Worm (Caenorhabditis elegans) whole organism, L2 larva: ENCODE data around the gene F35H12.6.

Source experiments
- C34F6.9 ChIP-seq: fragments of 150-350 bp; optimal IDR thresholded peaks from 2 replicates; lab custom pipeline; 2014; ENCODE audit warnings: missing biosample characterization, missing genetic modification characterization
- F13H6.1 ChIP-seq: sonication (generic microtip); optimal IDR thresholded peaks from 2 replicates; lab custom pipeline; 2016; ENCODE audit warnings: missing genetic modification characterization, missing compliant biosample characterization
- Y55F3AM.14 ChIP-seq: fragments of 200-800 bp; sonication (Bioruptor generic); optimal IDR thresholded peaks from 2 replicates; lab custom pipeline; 2018; ENCODE audit warnings: mild to moderate bottlenecking, missing genetic modification characterization, missing compliant biosample characterization
- ZK546.5 ChIP-seq: sonication (generic microtip); optimal IDR thresholded peaks from 2 replicates; lab custom pipeline; 2017; ENCODE audit warnings: missing biosample characterization, missing genetic modification characterization
- alr-1 ChIP-seq: fragments of 150-350 bp; optimal IDR thresholded peaks from 2 replicates; lab custom pipeline; 2014; ENCODE audit warnings: missing biosample characterization, missing genetic modification characterization
- ama-1 ChIP-seq: fragments of 150-350 bp; optimal IDR thresholded peaks from 2 replicates; lab custom pipeline; 2018; ENCODE audit warnings: inconsistent platforms
- ceh-16 ChIP-seq: fragments of 150-350 bp; optimal IDR thresholded peaks from 2 replicates; lab custom pipeline; 2014; ENCODE audit warnings: missing biosample characterization, missing genetic modification characterization
- ceh-82 ChIP-seq: fragments of 150-350 bp; optimal IDR thresholded peaks from 2 replicates; lab custom pipeline; 2014; ENCODE audit warnings: missing biosample characterization, missing genetic modification characterization
- crh-2 ChIP-seq: sonication (generic microtip); optimal IDR thresholded peaks from 2 replicates; lab custom pipeline; 2017; ENCODE audit warnings: missing biosample characterization, missing genetic modification characterization
- dmd-4 ChIP-seq: sonication (generic microtip); optimal IDR thresholded peaks from 2 replicates; lab custom pipeline; 2017; ENCODE audit warnings: missing biosample characterization, missing genetic modification characterization
- fos-1 ChIP-seq: fragments of 150-350 bp; optimal IDR thresholded peaks from 2 replicates; lab custom pipeline; 2014; ENCODE audit warnings: missing biosample characterization, missing genetic modification characterization
- lin-11 ChIP-seq: fragments of 150-350 bp; sonication (generic microtip); optimal IDR thresholded peaks from 2 replicates; lab custom pipeline; 2014; ENCODE audit warnings: missing biosample characterization, missing genetic modification characterization, inconsistent platforms, mixed read lengths
- lin-13 ChIP-seq: fragments of 150-350 bp; optimal IDR thresholded peaks from 2 replicates; lab custom pipeline; 2014; ENCODE audit warnings: missing biosample characterization, missing genetic modification reagents, missing genetic modification characterization
- lin-39 ChIP-seq: fragments of 150-350 bp; optimal IDR thresholded peaks from 2 replicates; lab custom pipeline; 2014; ENCODE audit warnings: missing biosample characterization, missing genetic modification reagents, missing genetic modification characterization
- lsy-2 ChIP-seq, 2 experiments: fragments of 150-350 bp in 1 of 2; sonication (generic microtip) in 1 of 2; optimal IDR thresholded peaks; 2 replicates each; lab custom pipeline; 2014 to 2017; ENCODE audit warnings: missing biosample characterization in 2 of 2, missing genetic modification characterization in 2 of 2
- mab-5 ChIP-seq: fragments of 150-350 bp; optimal IDR thresholded peaks from 2 replicates; lab custom pipeline; 2014; ENCODE audit warnings: missing biosample characterization, missing genetic modification characterization
- mdl-1 ChIP-seq, 2 experiments: fragments of 150-350 bp in 1 of 2; sonication (generic microtip) in 1 of 2; optimal IDR thresholded peaks; 2 replicates each; lab custom pipeline; 2017; ENCODE audit warnings: missing biosample characterization in 2 of 2, missing genetic modification characterization in 2 of 2
- nhr-10 ChIP-seq: sonication (generic microtip); optimal IDR thresholded peaks from 2 replicates; lab custom pipeline; 2017; ENCODE audit warnings: missing biosample characterization, missing genetic modification characterization
- nhr-11 ChIP-seq: fragments of 150-350 bp; optimal IDR thresholded peaks from 2 replicates; lab custom pipeline; 2014; ENCODE audit warnings: missing biosample characterization, missing genetic modification characterization
- nhr-129 ChIP-seq: fragments of 150-350 bp; optimal IDR thresholded peaks from 2 replicates; lab custom pipeline; 2014; ENCODE audit warnings: missing biosample characterization, missing genetic modification characterization
- nhr-23 ChIP-seq: fragments of 150-350 bp; optimal IDR thresholded peaks from 2 replicates; lab custom pipeline; 2014; ENCODE audit warnings: missing biosample characterization, missing genetic modification reagents, missing genetic modification characterization
- nhr-237 ChIP-seq: fragments of 150-350 bp; optimal IDR thresholded peaks from 2 replicates; lab custom pipeline; 2014; ENCODE audit warnings: missing biosample characterization, missing genetic modification characterization
- nhr-25 ChIP-seq: fragments of 150-350 bp; sonication (generic microtip); optimal IDR thresholded peaks from 3 replicates; lab custom pipeline; 2014; ENCODE audit warnings: missing biosample characterization, missing genetic modification characterization
- nhr-6 ChIP-seq: fragments of 150-350 bp; optimal IDR thresholded peaks from 2 replicates; lab custom pipeline; 2014; ENCODE audit warnings: missing biosample characterization, missing genetic modification characterization
- nhr-77 ChIP-seq: fragments of 150-350 bp; optimal IDR thresholded peaks from 2 replicates; lab custom pipeline; 2014; ENCODE audit warnings: missing biosample characterization, missing genetic modification characterization
- sem-4 ChIP-seq: fragments of 150-350 bp; optimal IDR thresholded peaks from 2 replicates; lab custom pipeline; 2014; ENCODE audit warnings: missing biosample characterization, missing genetic modification reagents, missing genetic modification characterization
- sma-3 ChIP-seq: sonication (generic microtip); optimal IDR thresholded peaks from 2 replicates; lab custom pipeline; 2016; ENCODE audit warnings: missing genetic modification reagents, missing genetic modification characterization, missing compliant biosample characterization
- sma-9 ChIP-seq, 2 experiments: fragments of 150-350 bp in 1 of 2; sonication (generic microtip) in 1 of 2; optimal IDR thresholded peaks; 2 replicates each; lab custom pipeline; 2014 to 2016; ENCODE audit warnings: missing genetic modification characterization in 2 of 2, mild to moderate bottlenecking in 1 of 2, missing biosample characterization in 1 of 2, missing compliant biosample characterization in 1 of 2, missing genetic modification reagents in 1 of 2, moderate library complexity in 1 of 2
- unc-39 ChIP-seq: fragments of 150-350 bp; optimal IDR thresholded peaks from 2 replicates; lab custom pipeline; 2014; ENCODE audit warnings: missing biosample characterization, missing genetic modification characterization
- unc-55 ChIP-seq: fragments of 150-350 bp; sonication (generic microtip); optimal IDR thresholded peaks from 3 replicates; lab custom pipeline; 2014; ENCODE audit warnings: missing biosample characterization, missing genetic modification reagents, missing genetic modification characterization
- unc-62 ChIP-seq: fragments of 150-350 bp; optimal IDR thresholded peaks from 2 replicates; lab custom pipeline; 2014; ENCODE audit warnings: missing biosample characterization, missing genetic modification reagents, missing genetic modification characterization
- zag-1 ChIP-seq: fragments of 150-350 bp; optimal IDR thresholded peaks from 2 replicates; lab custom pipeline; 2014; ENCODE audit warnings: missing biosample characterization, missing genetic modification characterization
- ztf-1 ChIP-seq: fragments of 200-800 bp; sonication (Bioruptor generic); conservative IDR thresholded peaks from 2 replicates; pipeline ENCODE4 v1.3.6; 2022; ENCODE audit warnings: missing genetic modification characterization, missing compliant biosample characterization
- ztf-4 ChIP-seq: fragments of 150-350 bp; optimal IDR thresholded peaks from 2 replicates; lab custom pipeline; 2014; ENCODE audit warnings: missing biosample characterization, missing genetic modification characterization

The F35H12.6 gene

ce11 chrX:954499-955061 lies 41.5 kb downstream of the F35H12.6 start, which contains the start of gene apm-3:
Gene apm-3, plus strand, starts transcription at chrX:954975.
- TF ChIP-seq crh-2 (tag; lab: Kevin White, UChicago) = peak; percentile 15
- TF ChIP-seq ceh-16 (tag; lab: Kevin White, UChicago) = no peak
- TF ChIP-seq lin-13 (GFP tag; lab: Kevin White, UChicago) = peak; percentile 5
- no peak for TF ChIP-seq ztf-1 (GFP tag; lab: Robert Waterston, UW)
- TF ChIP-seq mdl-1 (tag; optimal IDR thresholded peaks at IDR 0.05; lab: Kevin White, UChicago) = no peak
- no peak for TF ChIP-seq fos-1 (tag; lab: Kevin White, UChicago)
- TF ChIP-seq F13H6.1 (tag; lab: Kevin White, UChicago) = no peak
- no peak for TF ChIP-seq ama-1 (lab: Kevin White, UChicago)
- TF ChIP-seq zag-1 (tag; lab: Kevin White, UChicago) = no peak
- TF ChIP-seq unc-39 (tag; lab: Kevin White, UChicago) = no peak
- TF ChIP-seq lsy-2 (tag; optimal IDR thresholded peaks at IDR 0.05; lab: Kevin White, UChicago) = peak in 1 of 2 experiments; percentile 41
- TF ChIP-seq nhr-25 (tag; lab: Kevin White, UChicago) = no peak
- TF ChIP-seq C34F6.9 (tag; lab: Kevin White, UChicago) = peak; percentile 55
- TF ChIP-seq nhr-129 = peak; percentile 58
- peak; percentile 30 for TF ChIP-seq sma-9 (GFP tag; optimal IDR thresholded peaks at IDR 0.05; lab: Kevin White, UChicago)
- no peak for TF ChIP-seq sma-9 (tag; optimal IDR thresholded peaks at IDR 0.05; lab: Kevin White, UChicago)
- TF ChIP-seq sma-3 = no peak
- TF ChIP-seq unc-55 = peak; percentile 48
- no peak for TF ChIP-seq nhr-237 (tag; lab: Kevin White, UChicago)
- TF ChIP-seq lin-39 = no peak
- no peak for TF ChIP-seq Y55F3AM.14 (GFP tag; lab: Kevin White, UChicago)
- no peak for TF ChIP-seq lin-11 (tag; lab: Kevin White, UChicago)
- no peak for TF ChIP-seq dmd-4

ce11 chrX:957581-957980 lies 44.5 kb downstream of the F35H12.6 start, which contains the start of gene chil-10:
Gene chil-10, plus strand, starts transcription at chrX:957881.
- TF ChIP-seq Y55F3AM.14 (GFP tag; lab: Kevin White, UChicago) = no peak
- no peak for TF ChIP-seq sem-4
- TF ChIP-seq ztf-4 (tag; lab: Kevin White, UChicago) = no peak
- no peak for TF ChIP-seq dmd-4
- no peak for TF ChIP-seq alr-1
- no peak for TF ChIP-seq sma-9 (GFP tag; optimal IDR thresholded peaks at IDR 0.05; lab: Kevin White, UChicago)
- no peak for TF ChIP-seq sma-9 (tag; optimal IDR thresholded peaks at IDR 0.05; lab: Kevin White, UChicago)
- TF ChIP-seq lin-11 (tag; lab: Kevin White, UChicago) = no peak
- no peak for TF ChIP-seq unc-62 (GFP tag; lab: Kevin White, UChicago)
- TF ChIP-seq nhr-10 (tag; lab: Kevin White, UChicago) = no peak
- no peak for TF ChIP-seq ceh-82 (tag; lab: Kevin White, UChicago)
- no peak for TF ChIP-seq mab-5 (tag; lab: Kevin White, UChicago)
- TF ChIP-seq nhr-6 (tag; lab: Kevin White, UChicago) = no peak
- no peak for TF ChIP-seq nhr-23 (tag; lab: Kevin White, UChicago)

- TF ChIP-seq nhr-10 (tag; lab: Kevin White, UChicago) (no peak), mab-5 (tag; lab: Kevin White, UChicago) (no peak), sma-3 (no peak), nhr-23 (tag; lab: Kevin White, UChicago) (no peak), dmd-4 (no peak), lsy-2 (tag; optimal IDR thresholded peaks at IDR 0.05; lab: Kevin White, UChicago) (no peak), nhr-11 (tag; lab: Kevin White, UChicago) (no peak), ZK546.5 (tag; lab: Kevin White, UChicago) (no peak), nhr-77 (no peak), fos-1 (tag; lab: Kevin White, UChicago) (no peak)
Observed at ce11 chrX:960139-960538, 47.0 kb downstream of the F35H12.6 start.

DNA sequence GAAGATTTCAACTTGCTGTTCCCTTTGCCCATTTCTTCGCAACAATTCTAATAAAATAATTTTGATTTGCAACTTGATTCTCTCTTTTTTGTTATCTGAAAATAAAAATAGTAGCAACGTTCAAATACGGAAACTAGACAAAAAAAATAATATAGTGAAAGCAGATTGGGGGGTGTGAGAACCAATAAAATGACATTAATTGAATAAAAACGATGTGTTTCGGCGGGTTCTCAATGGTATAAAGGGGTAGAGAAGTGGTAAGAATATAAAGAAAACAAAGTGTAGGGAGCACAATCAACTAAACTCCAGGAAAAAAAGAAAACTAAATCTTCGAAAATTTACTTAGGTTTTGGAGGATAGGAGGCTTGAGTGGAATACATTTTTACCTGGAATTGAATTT lies 50.1 kb downstream of the F35H12.6 start, which contains the start of gene ncs-1:
Gene ncs-1, minus strand, starts transcription at position 101 of the 400 bp plus-strand sequence.
- TF ChIP-seq nhr-25 (tag; lab: Kevin White, UChicago) = no peak
